Worm (Caenorhabditis elegans) whole organism, L3 larva: ENCODE measurements around the gene srh-123.

Experiments used
- ZK546.5 ChIP-seq: sonication (generic microtip); optimal IDR thresholded peaks from 2 replicates; lab custom pipeline; 2017; ENCODE audit warnings: missing biosample characterization, missing genetic modification characterization
- ceh-9 ChIP-seq: sonication (generic microtip); optimal IDR thresholded peaks from 2 replicates; lab custom pipeline; 2018; ENCODE audit warnings: missing biosample characterization, missing genetic modification characterization
- sea-2 ChIP-seq: fragments of 150-350 bp; sonication (generic microtip); optimal IDR thresholded peaks from 4 replicates; lab custom pipeline; 2014; ENCODE audit warnings: missing biosample characterization, missing genetic modification reagents, missing genetic modification characterization
- snpc-4 ChIP-seq: fragments of 150-350 bp; optimal IDR thresholded peaks from 2 replicates; lab custom pipeline; 2014; ENCODE audit warnings: missing biosample characterization, missing genetic modification characterization

DNA sequence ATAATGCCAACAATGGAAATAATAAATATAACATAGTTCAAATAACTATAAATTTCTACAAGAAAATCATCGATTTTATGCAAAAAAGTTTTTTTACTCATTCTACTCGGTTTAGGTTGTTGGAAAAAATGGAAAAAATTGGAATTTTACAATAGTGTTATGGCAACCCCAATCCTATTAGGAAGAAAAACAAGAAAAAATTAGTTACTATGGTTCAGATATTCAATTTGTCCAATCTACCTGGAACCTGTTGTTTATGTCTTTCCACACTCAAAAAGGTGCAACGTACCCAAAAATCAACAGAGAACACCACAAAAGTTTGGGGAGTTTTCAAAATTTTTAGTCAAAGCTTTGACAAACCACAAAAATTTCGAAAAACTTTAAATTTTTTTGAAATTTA, 43.7 kb upstream of the srh-123 start, which contains the start of gene T27C5.10:
- TF ChIP-seq ZK546.5 (tag; lab: Kevin White, UChicago): no peak
- no peak for TF ChIP-seq ceh-9 (tag; lab: Kevin White, UChicago)
- TF ChIP-seq sea-2: no peak
- TF ChIP-seq snpc-4 (tag; lab: Kevin White, UChicago): no peak
